1 fruit fly cellular context compared by ENCODE assay signal in genomic region chr3L:10976478-10976877, dm6.
TF ChIP-seq lines count a peak whose summit lies in the region.

No protein-coding gene starts in this region.

TF ChIP-seq in whole organism, prepupa, 60 proteins besides CTCF, POLR2A, EP300 and RAD21 (continued from another document):
- TF ChIP-seq CG7368 (GFP tag; optimal IDR thresholded peaks at IDR 0.05; lab: Kevin White, UChicago) (peak; percentile 75), CG1621 (tag; optimal IDR thresholded peaks at IDR 0.05; lab: Kevin White, UChicago) (peak; percentile 45), fkh (GFP tag; optimal IDR thresholded peaks at IDR 0.05; lab: Kevin White, UChicago) (no peak), Ets96B (tag; optimal IDR thresholded peaks at IDR 0.05; lab: Kevin White, UChicago) (peak; percentile 92), Sox14 (GFP tag; optimal IDR thresholded peaks at IDR 0.05; lab: Kevin White, UChicago) (peak; percentile 85), Blimp-1 (GFP tag; optimal IDR thresholded peaks at IDR 0.05; lab: Kevin White, UChicago) (peak; percentile 78), Gug (GFP tag; IDR thresholded peaks at IDR 0.05; lab: Robert Waterston, UW) (no peak), CG11762 (GFP tag; optimal IDR thresholded peaks at IDR 0.05; lab: Kevin White, UChicago; ENCODE audit: insufficient read depth) (peak; percentile 78), CG3032 (tag; optimal IDR thresholded peaks at IDR 0.05; lab: Kevin White, UChicago) (peak; percentile 94), vri (GFP tag; optimal IDR thresholded peaks at IDR 0.05; lab: Kevin White, UChicago) (peak; percentile 74), CG31627 (GFP tag; optimal IDR thresholded peaks at IDR 0.05; lab: Kevin White, UChicago) (peak; percentile 87), Smox (GFP tag; optimal IDR thresholded peaks at IDR 0.05; lab: Kevin White, UChicago) (peak; percentile 90), fd59A (GFP tag; optimal IDR thresholded peaks at IDR 0.05; lab: Kevin White, UChicago) (peak; percentile 75), Met (GFP tag; optimal IDR thresholded peaks at IDR 0.05; lab: Kevin White, UChicago) (peak; percentile 92), CG6808 (GFP tag; optimal IDR thresholded peaks at IDR 0.05; lab: Kevin White, UChicago) (peak; percentile 91), CG15336 (GFP tag; IDR thresholded peaks at IDR 0.05; lab: Robert Waterston, UW) (peak; percentile 29; the same call in 1 of the 2 replicates), CG9139 (GFP tag; optimal IDR thresholded peaks at IDR 0.05; lab: Kevin White, UChicago) (peak; percentile 80), Hr38 (GFP tag; optimal IDR thresholded peaks at IDR 0.05; lab: Kevin White, UChicago) (no peak), CG6792 (GFP tag; optimal IDR thresholded peaks at IDR 0.05; lab: Kevin White, UChicago) (peak; percentile 86), dsx (GFP tag; optimal IDR thresholded peaks at IDR 0.05; lab: Kevin White, UChicago; ENCODE audit: poor library complexity, severe bottlenecking) (peak; percentile 88), lz (GFP tag; optimal IDR thresholded peaks at IDR 0.05; lab: Kevin White, UChicago) (peak; percentile 90), Ets21C (GFP tag; optimal IDR thresholded peaks at IDR 0.05; lab: Kevin White, UChicago) (peak; percentile 82), dac (GFP tag; optimal IDR thresholded peaks at IDR 0.05; lab: Kevin White, UChicago) (peak; percentile 38), pdm3 (GFP tag; optimal IDR thresholded peaks at IDR 0.05; lab: Kevin White, UChicago) (peak; percentile 82), Eip78C (GFP tag; lab: Kevin White, UChicago) (peak; percentile 98), CG32006 (GFP tag; optimal IDR thresholded peaks at IDR 0.05; lab: Kevin White, UChicago) (peak; percentile 86), Eip75B (GFP tag; optimal IDR thresholded peaks at IDR 0.05; lab: Kevin White, UChicago) (peak; percentile 87), OdsH (GFP tag; optimal IDR thresholded peaks at IDR 0.05; lab: Kevin White, UChicago) (peak; percentile 88), CG6854 (GFP tag; optimal IDR thresholded peaks at IDR 0.05; lab: Kevin White, UChicago) (peak; percentile 52), CG8119 (GFP tag; IDR thresholded peaks at IDR 0.05; lab: Robert Waterston, UW) (peak; percentile 63), eg (GFP tag; IDR thresholded peaks at IDR 0.05; lab: Robert Waterston, UW) (0 out of 3 replicates have a peak, but pooled peaks have one; percentile 27), CG8319 (GFP tag; optimal IDR thresholded peaks at IDR 0.05; lab: Kevin White, UChicago) (peak; percentile 76)
